Fruit fly (Drosophila melanogaster): ENCODE measurements around the gene CG42467.
A peak's percentile ranks its signal among the peaks of the same experiment; 100 is the strongest.

Gene CG42467

DNA sequence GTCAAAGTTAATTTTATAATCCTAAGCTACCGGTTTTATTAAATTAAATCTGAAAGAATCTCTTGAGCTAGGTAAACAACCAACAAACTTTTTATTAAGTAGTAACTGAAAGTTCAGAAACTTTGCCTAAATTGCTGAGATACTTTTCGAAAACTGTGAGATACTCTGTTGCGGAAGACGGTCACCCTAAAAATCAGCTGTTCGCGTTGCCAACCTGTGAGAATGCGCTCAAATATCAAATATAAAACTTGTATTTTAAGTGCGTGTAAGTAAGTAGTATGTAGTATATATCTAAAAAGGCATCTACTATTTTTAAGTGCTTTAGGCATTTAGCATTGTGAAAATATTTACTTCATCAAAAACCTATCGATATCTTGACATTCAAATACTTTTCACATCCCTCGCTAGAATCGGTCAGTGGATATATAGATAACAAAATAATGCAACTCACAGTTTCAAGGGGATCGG lies 11.9 kb downstream of the CG42467 start, which contains the start of the genes CG31955 and CG2818 (continued):
- TF ChIP-seq CG3838 (GFP tag; optimal IDR thresholded peaks at IDR 0.05) (no peak), CG34422 (GFP tag; IDR thresholded peaks at IDR 0.05) (no peak), dm (GFP tag; optimal IDR thresholded peaks at IDR 0.05) (peak; percentile 57), bowl (GFP tag; IDR thresholded peaks at IDR 0.05) (no peak), CG3995 (GFP tag; optimal IDR thresholded peaks at IDR 0.05) (peak; percentile 58), HLH54F (GFP tag; optimal IDR thresholded peaks at IDR 0.05) (peak; percentile 35), Dek (tag; optimal IDR thresholded peaks at IDR 0.05) (no peak), grn (GFP tag; optimal IDR thresholded peaks at IDR 0.05) (no peak), al (GFP tag; IDR thresholded peaks at IDR 0.05) (no peak), CG11247 (GFP tag; IDR thresholded peaks at IDR 0.05) (no peak), CG14441 (GFP tag; IDR thresholded peaks at IDR 0.05) (no peak), sob (GFP tag; IDR thresholded peaks at IDR 0.05) (no peak), CG12744 (GFP tag; optimal IDR thresholded peaks at IDR 0.05) (no peak), gcm2 (GFP tag; optimal IDR thresholded peaks at IDR 0.05) (no peak), CG12155 (GFP tag; optimal IDR thresholded peaks at IDR 0.05) (peak; percentile 9), ftz-f1 (GFP tag; optimal IDR thresholded peaks at IDR 0.05) (no peak), Sin3A (optimal IDR thresholded peaks at IDR 0.05) (peak; percentile 38), repo (GFP tag; optimal IDR thresholded peaks at IDR 0.05) (no peak), CG18262 (tag; optimal IDR thresholded peaks at IDR 0.05) (no peak), CG4404 (GFP tag; IDR thresholded peaks at IDR 0.05) (no peak), Nf-YA (GFP tag; IDR thresholded peaks at IDR 0.05) (no peak), onecut (GFP tag; IDR thresholded peaks at IDR 0.05) (no peak), zen2 (GFP tag; IDR thresholded peaks at IDR 0.05; ENCODE audit: partially characterized antibody) (peak; percentile 38; the same call in 1 of the 3 replicates), CG32772 (GFP tag; IDR thresholded peaks at IDR 0.05) (no peak), CG4707 (GFP tag; optimal IDR thresholded peaks at IDR 0.05) (no peak), sima (GFP tag; optimal IDR thresholded peaks at IDR 0.05) (no peak), pan (optimal IDR thresholded peaks at IDR 0.05) (no peak), pan (GFP tag; optimal IDR thresholded peaks at IDR 0.05 in 1 of 2, IDR thresholded peaks at IDR 0.05 in 1 of 2) (no peak), HmgZ (tag; optimal IDR thresholded peaks at IDR 0.05) (peak; percentile 30), fu2 (GFP tag; optimal IDR thresholded peaks at IDR 0.05) (no peak), ro (GFP tag; IDR thresholded peaks at IDR 0.05) (no peak), CG42726 (GFP tag; IDR thresholded peaks at IDR 0.05; ENCODE audit: partially characterized antibody) (0 out of 2 replicates have a peak, but pooled peaks have one; percentile 16), CG14860 (GFP tag; IDR thresholded peaks at IDR 0.05; ENCODE audit: partially characterized antibody) (peak; percentile 21; the same call in 1 of the 3 replicates), unc-4 (GFP tag; IDR thresholded peaks at IDR 0.05; ENCODE audit: partially characterized antibody) (peak; percentile 77), jigr1 (GFP tag; IDR thresholded peaks at IDR 0.05) (no peak), mam (GFP tag; optimal IDR thresholded peaks at IDR 0.05) (no peak), CG6272 (GFP tag; IDR thresholded peaks at IDR 0.05) (no peak), CG13894 (tag; optimal IDR thresholded peaks at IDR 0.05) (peak; percentile 40), ems (GFP tag; optimal IDR thresholded peaks at IDR 0.05) (no peak), ac (GFP tag; optimal IDR thresholded peaks at IDR 0.05) (no peak), CG16779 (GFP tag; IDR thresholded peaks at IDR 0.05) (no peak), Chrac-16 (GFP tag; optimal IDR thresholded peaks at IDR 0.05) (no peak), slou (GFP tag; optimal IDR thresholded peaks at IDR 0.05) (no peak), CG16863 (GFP tag; optimal IDR thresholded peaks at IDR 0.05) (no peak), CG8359 (GFP tag; optimal IDR thresholded peaks at IDR 0.05; ENCODE audit: borderline replicate concordance) (no peak), chinmo (GFP tag; IDR thresholded peaks at IDR 0.05; ENCODE audit: partially characterized antibody) (0 out of 4 replicates have a peak, but pooled peaks have one; percentile 10), CG8089 (GFP tag; optimal IDR thresholded peaks at IDR 0.05) (no peak), knrl (GFP tag; IDR thresholded peaks at IDR 0.05; ENCODE audit: partially characterized antibody) (peak; percentile 68), CG10462 (GFP tag; optimal IDR thresholded peaks at IDR 0.05) (no peak), lola (GFP tag; optimal IDR thresholded peaks at IDR 0.05) (no peak), eyg (GFP tag; optimal IDR thresholded peaks at IDR 0.05) (no peak), cg (GFP tag; optimal IDR thresholded peaks at IDR 0.05) (no peak)

Measured in whole organism, embryonic.